Worm (Caenorhabditis elegans) whole organism, mixed stage, embryonic: ENCODE data around the gene Y25C1A.8.

Experiments
- M03D4.4 ChIP-seq: sonication (generic microtip); optimal IDR thresholded peaks from 2 replicates; lab custom pipeline; 2017; ENCODE audit warnings: mild to moderate bottlenecking, missing genetic modification characterization, missing compliant biosample characterization
- bed-3 ChIP-seq: fragments of 200-800 bp; sonication (Bioruptor generic); optimal IDR thresholded peaks from 3 replicates; lab custom pipeline; 2018; ENCODE audit warnings: mild to moderate bottlenecking, missing genetic modification characterization, moderate library complexity, missing compliant biosample characterization
- blmp-1 ChIP-seq: fragments of 150-350 bp; optimal IDR thresholded peaks from 2 replicates; lab custom pipeline; 2014; ENCODE audit warnings: missing biosample characterization, missing genetic modification characterization
- ceh-39 ChIP-seq: fragments of 150-350 bp; optimal IDR thresholded peaks from 2 replicates; lab custom pipeline; 2014; ENCODE audit warnings: missing biosample characterization, missing genetic modification characterization
- ceh-83 ChIP-seq: fragments of 200-800 bp; sonication (Bioruptor generic); optimal IDR thresholded peaks from 2 replicates; lab custom pipeline; 2018; ENCODE audit warnings: mild to moderate bottlenecking, missing genetic modification characterization, missing compliant biosample characterization
- ces-1 ChIP-seq: fragments of 150-350 bp; optimal IDR thresholded peaks from 2 replicates; lab custom pipeline; 2014; ENCODE audit warnings: missing biosample characterization, missing genetic modification reagents, missing genetic modification characterization
- cnd-1 ChIP-seq: fragments of 200-800 bp; sonication (Bioruptor generic); optimal IDR thresholded peaks from 2 replicates; lab custom pipeline; 2018; ENCODE audit warnings: mild to moderate bottlenecking, missing genetic modification characterization, missing compliant biosample characterization
- drap-1 ChIP-seq: fragments of 200-800 bp; sonication (Bioruptor generic); optimal IDR thresholded peaks from 3 replicates; lab custom pipeline; 2018; ENCODE audit warnings: mild to moderate bottlenecking, missing genetic modification characterization, missing compliant biosample characterization
- elt-1 ChIP-seq: sonication (generic microtip); optimal IDR thresholded peaks from 2 replicates; lab custom pipeline; 2017; ENCODE audit warnings: missing genetic modification characterization, mild to moderate bottlenecking, missing compliant biosample characterization, antibody characterized with exemption, moderate library complexity, borderline replicate concordance; ENCODE audit not compliant: insufficient read depth
- elt-3 ChIP-seq: fragments of 150-350 bp; optimal IDR thresholded peaks from 2 replicates; lab custom pipeline; 2014; ENCODE audit warnings: missing biosample characterization, missing genetic modification characterization
- flh-1 ChIP-seq: fragments of 200-800 bp; sonication (Bioruptor generic); optimal IDR thresholded peaks from 2 replicates; lab custom pipeline; 2018; ENCODE audit warnings: mild to moderate bottlenecking, missing genetic modification characterization, moderate library complexity, missing compliant biosample characterization
- hlh-1 ChIP-seq: fragments of 150-350 bp; optimal IDR thresholded peaks from 2 replicates; lab custom pipeline; 2014; ENCODE audit warnings: missing biosample characterization, missing genetic modification reagents, missing genetic modification characterization
- lin-13 ChIP-seq: fragments of 150-350 bp; optimal IDR thresholded peaks from 2 replicates; lab custom pipeline; 2014; ENCODE audit warnings: missing biosample characterization, missing genetic modification characterization
- lin-32 ChIP-seq: fragments of 200-800 bp; sonication (Bioruptor generic); optimal IDR thresholded peaks from 2 replicates; lab custom pipeline; 2018; ENCODE audit warnings: mild to moderate bottlenecking, missing genetic modification characterization, missing compliant biosample characterization
- lsy-2 ChIP-seq: fragments of 150-350 bp; optimal IDR thresholded peaks from 2 replicates; lab custom pipeline; 2014; ENCODE audit warnings: missing biosample characterization, missing genetic modification characterization
- mab-5 ChIP-seq: fragments of 150-350 bp; optimal IDR thresholded peaks from 2 replicates; lab custom pipeline; 2014; ENCODE audit warnings: missing biosample characterization, missing genetic modification characterization
- mls-2 ChIP-seq: sonication (generic microtip); optimal IDR thresholded peaks from 2 replicates; lab custom pipeline; 2016; ENCODE audit warnings: mild to moderate bottlenecking, missing genetic modification characterization, moderate library complexity, missing compliant biosample characterization
- nhr-12 ChIP-seq: fragments of 150-350 bp; optimal IDR thresholded peaks from 2 replicates; lab custom pipeline; 2014; ENCODE audit warnings: missing biosample characterization, missing genetic modification characterization
- nhr-2 ChIP-seq: fragments of 150-350 bp; optimal IDR thresholded peaks from 2 replicates; lab custom pipeline; 2014; ENCODE audit warnings: missing biosample characterization, missing genetic modification characterization
- nhr-237 ChIP-seq: fragments of 150-350 bp; optimal IDR thresholded peaks from 2 replicates; lab custom pipeline; 2014; ENCODE audit warnings: missing biosample characterization, missing genetic modification characterization
- nhr-28 ChIP-seq: fragments of 150-350 bp; optimal IDR thresholded peaks from 2 replicates; lab custom pipeline; 2014; ENCODE audit warnings: missing biosample characterization, missing genetic modification characterization
- nhr-76 ChIP-seq: sonication (generic microtip); optimal IDR thresholded peaks from 2 replicates; lab custom pipeline; 2017; ENCODE audit warnings: missing biosample characterization, missing genetic modification characterization
- pha-4 ChIP-seq: fragments of 150-350 bp; optimal IDR thresholded peaks from 2 replicates; lab custom pipeline; 2018; ENCODE audit warnings: missing biosample characterization, missing genetic modification reagents, missing genetic modification characterization
- sem-2 ChIP-seq: fragments of 200-800 bp; sonication (Bioruptor generic); optimal IDR thresholded peaks from 2 replicates; lab custom pipeline; 2018; ENCODE audit warnings: mild to moderate bottlenecking, missing genetic modification characterization, missing compliant biosample characterization
- snpc-4 ChIP-seq: fragments of 150-350 bp; optimal IDR thresholded peaks from 2 replicates; lab custom pipeline; 2014; ENCODE audit warnings: missing biosample characterization, missing genetic modification characterization
- sptf-1 ChIP-seq: sonication (generic microtip); optimal IDR thresholded peaks from 2 replicates; lab custom pipeline; 2017; ENCODE audit warnings: mild to moderate bottlenecking, missing genetic modification characterization, moderate library complexity, missing compliant biosample characterization
- tbx-8 ChIP-seq: fragments of 200-800 bp; sonication (Bioruptor generic); optimal IDR thresholded peaks from 2 replicates; lab custom pipeline; 2018; ENCODE audit warnings: mild to moderate bottlenecking, missing genetic modification characterization, moderate library complexity, missing compliant biosample characterization
- unc-120 ChIP-seq: sonication (generic microtip); optimal IDR thresholded peaks from 2 replicates; lab custom pipeline; 2017; ENCODE audit warnings: missing genetic modification characterization, missing compliant biosample characterization; ENCODE audit not compliant: poor library complexity, severe bottlenecking
- unc-39 ChIP-seq: fragments of 150-350 bp; optimal IDR thresholded peaks from 2 replicates; lab custom pipeline; 2014; ENCODE audit warnings: missing biosample characterization, missing genetic modification characterization
- unc-62 ChIP-seq: fragments of 150-350 bp; optimal IDR thresholded peaks from 2 replicates; lab custom pipeline; 2014; ENCODE audit warnings: missing biosample characterization, missing genetic modification reagents, missing genetic modification characterization
- zip-8 ChIP-seq: fragments of 150-350 bp; optimal IDR thresholded peaks from 2 replicates; lab custom pipeline; 2014; ENCODE audit warnings: missing biosample characterization, missing genetic modification characterization
- ztf-11 ChIP-seq: fragments of 150-350 bp; optimal IDR thresholded peaks from 2 replicates; lab custom pipeline; 2014; ENCODE audit warnings: missing biosample characterization, missing genetic modification characterization

Gene Y25C1A.8

ce11 chrII:3111147-3111546 is 34.4 kb upstream of the Y25C1A.8 start, which contains the start of gene Y25C1A.13:
Gene Y25C1A.13 (minus strand): TSS chrII:3111247.
- TF ChIP-seq sem-2 (GFP tag; lab: Kevin White, UChicago): no peak
- no peak for TF ChIP-seq ces-1 (GFP tag; lab: Kevin White, UChicago)
- no peak for TF ChIP-seq blmp-1 (tag; lab: Kevin White, UChicago)
- TF ChIP-seq flh-1: no peak
- TF ChIP-seq elt-1 (tag; lab: Kevin White, UChicago): no peak
- no peak for TF ChIP-seq zip-8 (tag; lab: Kevin White, UChicago)
- TF ChIP-seq pha-4 (tag; lab: Kevin White, UChicago): no peak
- no peak for TF ChIP-seq cnd-1 (tag; lab: Kevin White, UChicago)
- no peak for TF ChIP-seq mls-2 (tag; lab: Kevin White, UChicago)
- TF ChIP-seq lin-13: no peak
- no peak for TF ChIP-seq elt-3 (tag; lab: Kevin White, UChicago)
- TF ChIP-seq lsy-2 (tag; lab: Kevin White, UChicago): no peak
- no peak for TF ChIP-seq ztf-11 (tag; lab: Kevin White, UChicago)
- TF ChIP-seq nhr-2 (tag; lab: Kevin White, UChicago): no peak
- no peak for TF ChIP-seq unc-39 (tag; lab: Kevin White, UChicago)

DNA sequence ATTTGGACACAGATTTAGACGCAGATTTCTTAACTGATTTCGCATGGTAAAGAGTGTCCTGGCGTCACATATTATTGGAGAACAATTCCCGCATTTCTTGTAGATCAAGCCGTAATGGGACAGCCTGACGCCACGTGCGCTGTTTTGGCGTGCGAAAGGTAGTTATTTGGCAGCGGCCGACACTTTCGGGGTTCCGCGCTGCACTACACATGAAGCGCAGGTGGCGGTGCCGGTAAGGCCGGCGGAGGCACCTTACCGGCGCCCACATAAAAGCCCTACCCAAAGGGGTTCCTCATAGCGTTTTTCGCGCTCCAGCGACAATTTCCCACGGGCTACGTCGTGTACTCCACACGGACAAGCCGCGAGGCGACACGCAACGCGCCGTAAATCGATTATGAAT is 33.3 kb upstream of the Y25C1A.8 start:
- no peak for TF ChIP-seq lin-32 (GFP tag; lab: Kevin White, UChicago)
- no peak for TF ChIP-seq ces-1 (GFP tag; lab: Kevin White, UChicago)
- no peak for TF ChIP-seq nhr-237 (tag; lab: Kevin White, UChicago)
- no peak for TF ChIP-seq tbx-8 (GFP tag; lab: Kevin White, UChicago)
- no peak for TF ChIP-seq ztf-11 (tag; lab: Kevin White, UChicago)
- no peak for TF ChIP-seq drap-1
- no peak for TF ChIP-seq cnd-1 (tag; lab: Kevin White, UChicago)
- TF ChIP-seq nhr-76 (tag; lab: Kevin White, UChicago): no peak
- TF ChIP-seq ceh-83: no peak
- no peak for TF ChIP-seq elt-1 (tag; lab: Kevin White, UChicago)
- no peak for TF ChIP-seq unc-39 (tag; lab: Kevin White, UChicago)
- no peak for TF ChIP-seq M03D4.4 (tag; lab: Kevin White, UChicago)
- no peak for TF ChIP-seq zip-8 (tag; lab: Kevin White, UChicago)
- no peak for TF ChIP-seq blmp-1 (tag; lab: Kevin White, UChicago)
- TF ChIP-seq nhr-28 (tag; lab: Kevin White, UChicago): no peak
- TF ChIP-seq sptf-1 (tag; lab: Kevin White, UChicago): no peak
- TF ChIP-seq unc-120 (tag; lab: Kevin White, UChicago): no peak
- TF ChIP-seq mab-5 (tag; lab: Kevin White, UChicago): no peak
- TF ChIP-seq sem-2 (GFP tag; lab: Kevin White, UChicago): no peak
- no peak for TF ChIP-seq elt-3 (tag; lab: Kevin White, UChicago)

ce11 chrII:3109533-3109932 is 32.8 kb upstream of the Y25C1A.8 start:
- TF ChIP-seq lsy-2 (tag; lab: Kevin White, UChicago) (no peak), sem-2 (GFP tag; lab: Kevin White, UChicago) (no peak), ceh-83 (no peak), mab-5 (tag; lab: Kevin White, UChicago) (no peak)

- no peak for TF ChIP-seq nhr-12 (tag; lab: Kevin White, UChicago)
- no peak for TF ChIP-seq elt-3 (tag; lab: Kevin White, UChicago)
- TF ChIP-seq hlh-1 (tag; lab: Kevin White, UChicago): no peak
- peak; percentile 43 for TF ChIP-seq ceh-83
- TF ChIP-seq, all 35 proteins: peak for 1
Observed at ce11 chrII:3108101-3108500, 31.3 kb upstream of the Y25C1A.8 start.

ce11 chrII:3105765-3106164 is 29.0 kb upstream of the Y25C1A.8 start, which contains the start of gene clec-122:
Gene clec-122 (plus strand): TSS chrII:3106065.
- TF ChIP-seq nhr-237 (tag; lab: Kevin White, UChicago) (no peak), snpc-4 (tag; lab: Kevin White, UChicago) (no peak), bed-3 (GFP tag; lab: Kevin White, UChicago) (no peak), ces-1 (GFP tag; lab: Kevin White, UChicago) (no peak), unc-39 (tag; lab: Kevin White, UChicago) (no peak), unc-62 (GFP tag; lab: Kevin White, UChicago) (no peak), mls-2 (tag; lab: Kevin White, UChicago) (no peak), lin-32 (GFP tag; lab: Kevin White, UChicago) (no peak), zip-8 (tag; lab: Kevin White, UChicago) (no peak), sem-2 (GFP tag; lab: Kevin White, UChicago) (no peak), ceh-39 (no peak), lsy-2 (tag; lab: Kevin White, UChicago) (no peak)
